Fruit fly (Drosophila melanogaster): ENCODE data around the gene Rheb.

DNA sequence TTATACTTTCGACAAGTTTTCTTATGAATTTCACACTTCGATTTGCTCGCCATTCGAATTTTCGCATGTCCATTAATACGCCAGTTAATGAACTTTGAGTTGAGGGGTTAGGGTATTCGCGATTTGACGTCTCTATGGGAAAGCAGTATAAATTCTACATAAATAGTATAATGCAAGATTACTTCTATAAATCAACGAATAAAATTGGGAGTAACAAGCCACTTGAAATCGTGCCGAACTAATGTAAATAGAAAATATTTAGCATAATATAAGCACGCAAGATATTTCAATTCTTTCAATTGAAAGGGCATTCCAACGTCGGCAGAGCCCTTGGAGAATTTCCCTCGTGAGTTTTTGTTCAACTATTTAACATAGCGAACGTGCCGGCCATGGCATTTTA lies 48.2 kb upstream of the Rheb start:
- TF ChIP-seq ci (GFP tag; IDR thresholded peaks at IDR 0.05) (no peak), CG6813 (GFP tag; optimal IDR thresholded peaks at IDR 0.05) (no peak), emc (GFP tag; optimal IDR thresholded peaks at IDR 0.05) (no peak), Chrac-16 (GFP tag; optimal IDR thresholded peaks at IDR 0.05) (no peak), Blimp-1 (GFP tag; optimal IDR thresholded peaks at IDR 0.05) (no peak), BtbVII (GFP tag; optimal IDR thresholded peaks at IDR 0.05) (no peak), phol (tag; optimal IDR thresholded peaks at IDR 0.05) (no peak), ERR (GFP tag; optimal IDR thresholded peaks at IDR 0.05) (no peak)
